Worm (Caenorhabditis elegans): ENCODE results near the gene C33C12.4.
"Not testable (repeated sequence)": the region's sequence is repeated elsewhere in the genome, so short reads cannot be mapped to it uniquely, and the experiment has no call there.

C33C12.4 gene

DNA sequence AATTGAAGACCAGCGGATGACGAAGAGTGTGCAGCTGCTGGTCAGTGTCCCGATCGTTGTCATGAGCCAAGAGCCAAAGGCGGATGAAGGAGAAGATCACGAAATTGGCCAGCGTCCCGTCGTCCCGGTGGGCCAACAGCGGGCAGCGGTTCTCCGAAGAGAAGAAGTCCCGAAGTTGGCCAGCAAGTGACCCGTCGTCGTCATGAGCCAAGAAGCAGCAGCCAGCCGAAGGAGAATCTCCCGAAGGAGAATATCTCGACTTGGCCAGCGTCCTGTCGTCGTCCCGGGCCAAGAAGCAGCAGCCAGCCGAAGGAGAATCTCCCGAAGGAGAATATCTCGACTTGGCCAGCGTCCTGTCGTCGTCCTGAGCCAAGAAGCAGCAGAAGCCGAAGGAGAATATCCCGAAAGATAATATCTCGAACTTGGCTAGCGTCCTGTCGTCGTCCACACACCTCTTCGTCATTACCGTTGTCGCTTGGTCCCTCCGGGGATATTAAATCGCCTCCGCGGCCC, 2.9 kb downstream of the C33C12.4 start, which contains the start of gene C33C12.11:
Gene C33C12.11, minus strand, starts transcription at position 463 of the 513 bp plus-strand sequence.
- TF ChIP-seq unc-98 (GFP tag; IDR thresholded peaks at IDR 0.05); ets-5 (GFP tag; IDR thresholded peaks at IDR 0.05); ztf-11 (tag; optimal IDR thresholded peaks at IDR 0.05): not testable (repeated sequence)

DNA sequence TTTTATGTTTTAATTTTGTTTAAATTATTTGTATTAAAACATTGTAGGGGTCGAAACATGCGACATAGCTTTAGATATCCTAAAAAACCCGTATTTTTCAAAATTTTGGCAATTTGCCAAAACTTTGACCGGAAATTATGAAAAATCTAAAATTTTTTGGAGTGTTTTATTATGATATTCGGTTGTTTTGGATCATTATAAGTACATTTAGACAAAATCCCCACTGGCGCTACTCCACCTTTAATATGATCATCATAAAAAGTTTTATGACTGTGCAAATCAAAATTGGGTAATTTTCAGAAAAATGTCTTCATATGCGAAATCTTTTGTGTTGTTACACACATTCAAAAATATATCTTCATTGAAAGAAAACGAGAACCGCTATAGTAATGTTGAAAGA, 12.6 kb downstream of the C33C12.4 start, which contains the start of gene math-18:
Gene math-18, plus strand, starts transcription at position 301 of the 400 bp plus-strand sequence.
- not testable (repeated sequence) for TF ChIP-seq fos-1 (tag; optimal IDR thresholded peaks at IDR 0.05); ama-1 (optimal IDR thresholded peaks at IDR 0.05); unc-30 (tag; optimal IDR thresholded peaks at IDR 0.05)

DNA sequence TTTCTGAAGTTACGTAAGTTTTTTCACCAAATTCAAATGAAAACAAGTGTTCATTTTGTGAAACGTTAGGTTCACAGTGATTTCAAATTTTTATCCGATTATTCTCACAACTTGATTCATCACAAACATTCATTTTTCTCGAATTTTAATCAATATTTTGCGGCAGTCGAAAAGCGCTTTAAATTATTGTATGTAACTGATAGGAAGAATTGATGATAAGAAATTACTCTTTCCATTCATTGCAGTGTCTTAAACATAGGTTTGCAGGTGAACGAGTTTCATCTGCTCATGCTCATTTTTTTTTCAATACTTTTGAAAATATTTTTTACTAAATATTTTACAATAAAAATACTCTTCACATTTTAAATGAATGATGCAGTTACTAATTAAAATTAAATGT, 13.8 kb downstream of the C33C12.4 start:
- no peak for TF ChIP-seq nhr-12 (tag; optimal IDR thresholded peaks at IDR 0.05)
- TF ChIP-seq elt-2 (tag; optimal IDR thresholded peaks at IDR 0.05) = peak; percentile 38
- no peak for TF ChIP-seq efl-1 (optimal IDR thresholded peaks at IDR 0.05)
- peak in 1 of 2 experiments; percentile 70 for TF ChIP-seq efl-1 (GFP tag; optimal IDR thresholded peaks at IDR 0.05 in 1 of 2)

DNA sequence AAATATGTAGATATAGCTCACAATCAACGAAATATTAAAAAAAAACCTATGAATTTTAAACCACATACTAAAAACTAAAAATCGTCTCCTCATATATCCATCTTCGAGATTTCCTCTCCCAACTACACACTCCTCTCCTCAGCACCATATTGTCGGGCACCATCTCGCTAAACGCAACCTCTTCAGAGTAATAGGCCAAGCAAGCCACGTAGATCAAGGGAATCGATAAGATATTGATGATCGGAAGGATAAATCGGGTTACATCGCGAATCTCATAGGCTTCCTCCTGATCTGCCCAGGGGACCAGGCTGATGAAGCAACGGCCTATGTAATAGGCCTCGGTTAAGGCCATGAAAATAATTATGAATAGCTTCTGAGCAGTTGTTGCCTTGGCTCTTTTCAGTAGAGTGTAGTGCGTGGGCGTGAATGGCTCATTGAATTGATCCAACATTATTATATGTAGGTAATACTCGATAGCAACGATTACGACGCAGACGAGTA, 15.7 kb downstream of the C33C12.4 start, which contains the start of the genes C40A11.7 and C40A11.8:
Gene C40A11.7, minus strand, starts transcription at position 101 of the 501 bp plus-strand sequence.
Gene C40A11.8, minus strand, starts transcription at position 451 of the 501 bp plus-strand sequence.
- TF ChIP-seq alr-1 (tag; optimal IDR thresholded peaks at IDR 0.05; ENCODE audit: borderline replicate concordance) = no peak
- no peak for TF ChIP-seq ceh-63 (GFP tag; optimal IDR thresholded peaks at IDR 0.05)
- TF ChIP-seq jun-1 (tag; optimal IDR thresholded peaks at IDR 0.05) = no peak
- TF ChIP-seq lin-15B (tag; optimal IDR thresholded peaks at IDR 0.05) = no peak
- no peak for TF ChIP-seq nhr-47 (tag; optimal IDR thresholded peaks at IDR 0.05)
- TF ChIP-seq nhr-77 (tag; optimal IDR thresholded peaks at IDR 0.05) = no peak
- no peak for TF ChIP-seq unc-98 (GFP tag; IDR thresholded peaks at IDR 0.05)
- no peak for TF ChIP-seq nhr-71 (tag; optimal IDR thresholded peaks at IDR 0.05)
- no peak for TF ChIP-seq rnt-1 (tag; optimal IDR thresholded peaks at IDR 0.05)
- no peak for TF ChIP-seq zip-4 (GFP tag; optimal IDR thresholded peaks at IDR 0.05)
- TF ChIP-seq unc-30 (tag; optimal IDR thresholded peaks at IDR 0.05) = no peak
- TF ChIP-seq C16A3.4 (tag; optimal IDR thresholded peaks at IDR 0.05) = no peak
- no peak for TF ChIP-seq aha-1 (tag; optimal IDR thresholded peaks at IDR 0.05)

DNA sequence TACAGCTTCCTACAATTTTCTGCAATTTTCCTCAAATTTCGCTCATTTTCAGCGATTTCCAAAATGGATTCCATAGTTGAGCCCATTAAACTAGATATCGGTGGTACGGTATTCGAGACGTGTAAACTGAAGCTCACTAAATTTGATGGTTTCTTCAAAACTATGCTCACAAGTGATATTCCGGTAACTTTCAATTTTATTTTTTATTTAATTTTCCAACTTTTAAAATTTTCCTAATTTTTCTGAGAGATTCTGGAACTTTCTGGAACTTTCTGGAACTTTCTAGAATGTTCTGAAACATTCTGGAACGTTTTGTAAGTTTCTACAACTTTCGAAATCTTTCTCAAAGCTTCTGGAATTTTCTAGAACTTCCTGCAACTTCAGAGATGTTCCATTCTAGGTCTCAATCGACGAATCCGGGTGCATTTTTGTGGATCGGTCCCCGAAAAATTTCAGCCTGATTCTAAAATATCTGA, 19.3 kb downstream of the C33C12.4 start, which contains the start of gene C40A11.2:
Gene C40A11.2, plus strand, starts transcription at position 51 of the 476 bp plus-strand sequence.
- TF ChIP-seq efl-1 (optimal IDR thresholded peaks at IDR 0.05) = no peak
- TF ChIP-seq efl-1 (GFP tag; optimal IDR thresholded peaks at IDR 0.05 in 1 of 2) = peak in 1 of 2 experiments; percentile 5
- TF ChIP-seq fkh-10 (GFP tag; optimal IDR thresholded peaks at IDR 0.05) = no peak

DNA sequence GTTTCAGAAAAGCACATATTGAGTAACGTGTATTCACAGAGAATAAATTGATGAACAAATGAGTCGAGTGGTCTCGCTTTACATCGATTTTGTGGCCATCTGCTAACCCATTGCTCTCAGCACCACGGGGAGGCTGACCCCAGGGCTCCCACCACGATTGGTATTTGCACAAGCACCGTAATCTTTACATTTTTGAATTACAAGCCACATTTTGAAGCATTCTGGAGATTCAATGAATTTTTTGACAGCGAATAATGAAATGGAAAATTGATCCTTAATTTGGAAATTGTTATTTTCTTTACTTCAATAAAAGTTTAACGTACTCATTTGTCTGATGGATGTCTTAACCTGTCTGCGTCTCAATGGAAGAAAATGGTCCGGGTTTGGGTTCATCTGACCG, 20.7 kb downstream of the C33C12.4 start, which contains the start of gene C40A11.6:
Gene C40A11.6, minus strand, starts transcription at position 101 of the 400 bp plus-strand sequence.
- TF ChIP-seq fkh-8 (tag; optimal IDR thresholded peaks at IDR 0.05) = no peak
- TF ChIP-seq mef-2 (tag; optimal IDR thresholded peaks at IDR 0.05) = no peak
- TF ChIP-seq dsc-1 (tag; optimal IDR thresholded peaks at IDR 0.05) = no peak
- no peak for TF ChIP-seq tlp-1 (tag; optimal IDR thresholded peaks at IDR 0.05)
- no peak for TF ChIP-seq hlh-4 (tag; optimal IDR thresholded peaks at IDR 0.05)
- no peak for TF ChIP-seq lin-14 (GFP tag; optimal IDR thresholded peaks at IDR 0.05)
- no peak for TF ChIP-seq pag-3 (tag; optimal IDR thresholded peaks at IDR 0.05; ENCODE audit: borderline replicate concordance, insufficient read depth)
- no peak for TF ChIP-seq sptf-1 (tag; optimal IDR thresholded peaks at IDR 0.05)
- TF ChIP-seq nhr-90 (tag; optimal IDR thresholded peaks at IDR 0.05; ENCODE audit: poor library complexity) = no peak
- no peak for TF ChIP-seq alr-1 (tag; optimal IDR thresholded peaks at IDR 0.05; ENCODE audit: borderline replicate concordance)
- TF ChIP-seq C34B4.2 (tag; optimal IDR thresholded peaks at IDR 0.05) = no peak
- no peak for TF ChIP-seq grh-1 (GFP tag; IDR thresholded peaks at IDR 0.05)
- TF ChIP-seq isw-1 (GFP tag; IDR thresholded peaks at IDR 0.05) = no peak
- TF ChIP-seq blmp-1 (tag; optimal IDR thresholded peaks at IDR 0.05) = no peak
- TF ChIP-seq unc-130 (tag; optimal IDR thresholded peaks at IDR 0.05) = no peak
- no peak for TF ChIP-seq fkh-10 (GFP tag; optimal IDR thresholded peaks at IDR 0.05)
- TF ChIP-seq lin-35 (GFP tag; optimal IDR thresholded peaks at IDR 0.05) = no peak
- no peak for TF ChIP-seq nhr-28 (tag; optimal IDR thresholded peaks at IDR 0.05)
- TF ChIP-seq nhr-20 (tag; optimal IDR thresholded peaks at IDR 0.05) = no peak
- TF ChIP-seq lin-39 (tag; optimal IDR thresholded peaks at IDR 0.05) = no peak
